Fruit fly (Drosophila melanogaster): Measurements from ENCODE around the gene CG43750.
A peak's percentile ranks its signal among the peaks of the same experiment; 100 is the strongest.

Gene CG43750

dm6 chr2L:2432809-2433493 is 42.5 kb upstream of the CG43750 start:
- TF ChIP-seq CG32121 (GFP tag; IDR thresholded peaks at IDR 0.05), result 0 out of 2 replicates have a peak, but pooled peaks have one; percentile 37
- peak; percentile 84 for TF ChIP-seq CG8159 (tag; optimal IDR thresholded peaks at IDR 0.05)
- TF ChIP-seq rn (GFP tag; IDR thresholded peaks at IDR 0.05), result no peak
- no peak for TF ChIP-seq fd96Ca (GFP tag; IDR thresholded peaks at IDR 0.05)
- TF ChIP-seq CG9948 (tag; optimal IDR thresholded peaks at IDR 0.05), result peak; percentile 81
- TF ChIP-seq gl (tag; optimal IDR thresholded peaks at IDR 0.05), result no peak
- TF ChIP-seq CG34367 (tag; optimal IDR thresholded peaks at IDR 0.05), result peak; percentile 74
- TF ChIP-seq CG17806 (tag; optimal IDR thresholded peaks at IDR 0.05), result peak; percentile 78
- TF ChIP-seq CG15710 (tag; optimal IDR thresholded peaks at IDR 0.05), result peak; percentile 88
- TF ChIP-seq CG14655 (GFP tag; optimal IDR thresholded peaks at IDR 0.05), result peak; percentile 64
- no peak; the same call in 1 of the 2 replicates for TF ChIP-seq Ets98B (GFP tag; IDR thresholded peaks at IDR 0.05)
- peak; percentile 9 for TF ChIP-seq Snoo (tag; optimal IDR thresholded peaks at IDR 0.05)
- TF ChIP-seq Pif1B (GFP tag; optimal IDR thresholded peaks at IDR 0.05), result peak; percentile 65
- peak; percentile 61 for TF ChIP-seq CG8301 (tag; optimal IDR thresholded peaks at IDR 0.05)
- no peak for TF ChIP-seq CG10348 (GFP tag; IDR thresholded peaks at IDR 0.05)
- TF ChIP-seq CG12605 (GFP tag; IDR thresholded peaks at IDR 0.05), result no peak
- TF ChIP-seq CG13204 (GFP tag; optimal IDR thresholded peaks at IDR 0.05), result no peak
- TF ChIP-seq D1 (tag; optimal IDR thresholded peaks at IDR 0.05), result peak; percentile 59
- TF ChIP-seq EcR (GFP tag; optimal IDR thresholded peaks at IDR 0.05), result peak; percentile 29
- TF ChIP-seq Pif1A (GFP tag; optimal IDR thresholded peaks at IDR 0.05), result peak; percentile 59
- peak; percentile 64; the same call in 2 of the 3 replicates for TF ChIP-seq CG4496 (GFP tag; IDR thresholded peaks at IDR 0.05)

- TF ChIP-seq CG17806 (tag; optimal IDR thresholded peaks at IDR 0.05), result no peak
- TF ChIP-seq CG10348 (GFP tag; IDR thresholded peaks at IDR 0.05), result no peak
Observed at dm6 chr2L:2430251-2430650, 39.8 kb upstream of the CG43750 start.

dm6 chr2L:2429588-2429987 is 39.1 kb upstream of the CG43750 start:
- no peak for TF ChIP-seq Pif1A (GFP tag; optimal IDR thresholded peaks at IDR 0.05)
- TF ChIP-seq CG14655 (GFP tag; optimal IDR thresholded peaks at IDR 0.05), result no peak
- TF ChIP-seq Pif1B (GFP tag; optimal IDR thresholded peaks at IDR 0.05), result no peak
- TF ChIP-seq CG13204 (GFP tag; optimal IDR thresholded peaks at IDR 0.05), result no peak
- TF ChIP-seq CG34367 (tag; optimal IDR thresholded peaks at IDR 0.05), result no peak
- TF ChIP-seq CG17806 (tag; optimal IDR thresholded peaks at IDR 0.05), result no peak
- no peak for TF ChIP-seq CG4496 (GFP tag; IDR thresholded peaks at IDR 0.05)
- TF ChIP-seq EcR (GFP tag; optimal IDR thresholded peaks at IDR 0.05), result no peak
- TF ChIP-seq CG12605 (GFP tag; IDR thresholded peaks at IDR 0.05), result no peak
- no peak for TF ChIP-seq Snoo (tag; optimal IDR thresholded peaks at IDR 0.05)
- no peak for TF ChIP-seq CG10348 (GFP tag; IDR thresholded peaks at IDR 0.05)
- TF ChIP-seq gl (tag; optimal IDR thresholded peaks at IDR 0.05), result no peak
- TF ChIP-seq CG9948 (tag; optimal IDR thresholded peaks at IDR 0.05), result no peak

dm6 chr2L:2428209-2428488 is 37.7 kb upstream of the CG43750 start, which contains the start of gene dpp:
TSS of gene dpp (plus strand) at chr2L:2428372.
- peak; percentile 41 for TF ChIP-seq CG13204 (GFP tag; optimal IDR thresholded peaks at IDR 0.05)
- TF ChIP-seq CG9948 (tag; optimal IDR thresholded peaks at IDR 0.05), result no peak
- no peak for TF ChIP-seq CG8159 (tag; optimal IDR thresholded peaks at IDR 0.05)
- TF ChIP-seq D1 (tag; optimal IDR thresholded peaks at IDR 0.05), result no peak
- TF ChIP-seq Ets98B (GFP tag; IDR thresholded peaks at IDR 0.05), result 0 out of 2 replicates have a peak, but pooled peaks have one; percentile 22
- TF ChIP-seq Pif1B (GFP tag; optimal IDR thresholded peaks at IDR 0.05), result no peak
- TF ChIP-seq CG14655 (GFP tag; optimal IDR thresholded peaks at IDR 0.05), result no peak
- no peak for TF ChIP-seq Pif1A (GFP tag; optimal IDR thresholded peaks at IDR 0.05)
- TF ChIP-seq gl (tag; optimal IDR thresholded peaks at IDR 0.05), result no peak
- TF ChIP-seq rn (GFP tag; IDR thresholded peaks at IDR 0.05), result no peak
- peak; percentile 18; the same call in 1 of the 2 replicates for TF ChIP-seq CG32121 (GFP tag; IDR thresholded peaks at IDR 0.05)
- TF ChIP-seq CG15710 (tag; optimal IDR thresholded peaks at IDR 0.05), result no peak
- TF ChIP-seq CG10348 (GFP tag; IDR thresholded peaks at IDR 0.05), result no peak
- no peak for TF ChIP-seq CG4496 (GFP tag; IDR thresholded peaks at IDR 0.05)
- no peak for TF ChIP-seq Snoo (tag; optimal IDR thresholded peaks at IDR 0.05)
- no peak for TF ChIP-seq CG17806 (tag; optimal IDR thresholded peaks at IDR 0.05)
- TF ChIP-seq fd96Ca (GFP tag; IDR thresholded peaks at IDR 0.05), result no peak
- TF ChIP-seq CG34367 (tag; optimal IDR thresholded peaks at IDR 0.05), result no peak
- no peak for TF ChIP-seq CG8301 (tag; optimal IDR thresholded peaks at IDR 0.05)
- no peak for TF ChIP-seq CG12605 (GFP tag; IDR thresholded peaks at IDR 0.05)
- TF ChIP-seq EcR (GFP tag; optimal IDR thresholded peaks at IDR 0.05), result no peak

- TF ChIP-seq CG15710 (tag; optimal IDR thresholded peaks at IDR 0.05) (no peak), CG14655 (GFP tag; optimal IDR thresholded peaks at IDR 0.05) (peak; percentile 41), CG34367 (tag; optimal IDR thresholded peaks at IDR 0.05) (no peak), CG8301 (tag; optimal IDR thresholded peaks at IDR 0.05) (peak; percentile 46), CG10348 (GFP tag; IDR thresholded peaks at IDR 0.05) (no peak), CG12605 (GFP tag; IDR thresholded peaks at IDR 0.05) (no peak)
Observed at dm6 chr2L:2427384-2428208, 37.1 kb upstream of the CG43750 start.
